Fruit fly (Drosophila melanogaster) whole organism, embryonic: Measurements from ENCODE around the gene Dpm1.
A peak's percentile ranks its signal among the peaks of the same experiment; 100 is the strongest.

ENCODE experiments used
- Awh ChIP-seq: fragments of 200-800 bp; sonication (Bioruptor generic); IDR thresholded peaks from 2 replicates; pipeline ENCODE4, ENCODE4 v1.3.6; 2022; ENCODE audit warnings: missing biosample characterization, missing genetic modification characterization
- CG10431 ChIP-seq: fragments of 200-800 bp; sonication (Bioruptor generic); optimal IDR thresholded peaks from 3 replicates; lab custom pipeline; 2018; ENCODE audit warnings: missing biosample characterization, mild to moderate bottlenecking, missing genetic modification characterization
- CG10979 ChIP-seq: fragments of 200-800 bp; sonication (Bioruptor generic); optimal IDR thresholded peaks from 2 replicates; lab custom pipeline; 2018; ENCODE audit warnings: missing biosample characterization, mild to moderate bottlenecking, missing genetic modification characterization, moderate library complexity
- CG12299 ChIP-seq: fragments of 200-800 bp; sonication (Bioruptor generic); optimal IDR thresholded peaks from 2 replicates; lab custom pipeline; 2018; ENCODE audit warnings: missing biosample characterization, mild to moderate bottlenecking, missing genetic modification characterization
- CG12659 ChIP-seq: fragments of 200-800 bp; sonication (Bioruptor generic); optimal IDR thresholded peaks from 3 replicates; lab custom pipeline; 2017; ENCODE audit warnings: mild to moderate bottlenecking, missing biosample characterization, missing genetic modification reagents, missing genetic modification characterization
- CG12769 ChIP-seq: fragments of 200-800 bp; sonication (Bioruptor generic); optimal IDR thresholded peaks from 2 replicates; lab custom pipeline; 2019; ENCODE audit warnings: missing biosample characterization, mild to moderate bottlenecking, missing genetic modification characterization, moderate library complexity
- CG15696 ChIP-seq: fragments of 200-800 bp; sonication (Bioruptor generic); optimal IDR thresholded peaks from 2 replicates; lab custom pipeline; 2019; ENCODE audit warnings: missing biosample characterization, mild to moderate bottlenecking, missing genetic modification characterization, moderate library complexity
- CG1602 ChIP-seq: fragments of 200-800 bp; sonication (Bioruptor generic); optimal IDR thresholded peaks from 3 replicates; lab custom pipeline; 2016; ENCODE audit warnings: missing biosample characterization, missing genetic modification characterization
- CG16863 ChIP-seq: fragments of 200-800 bp; sonication (Bioruptor generic); optimal IDR thresholded peaks from 3 replicates; lab custom pipeline; 2016; ENCODE audit warnings: missing biosample characterization, missing genetic modification characterization
- CG18011 ChIP-seq: fragments of 200-800 bp; sonication (Bioruptor generic); optimal IDR thresholded peaks from 2 replicates; lab custom pipeline; 2017; ENCODE audit warnings: missing biosample characterization, missing genetic modification characterization, mild to moderate bottlenecking, moderate library complexity, missing genotype
- CG18764 ChIP-seq: fragments of 200-800 bp; sonication (Bioruptor generic); optimal IDR thresholded peaks from 3 replicates; lab custom pipeline; 2016; ENCODE audit warnings: missing biosample characterization, missing genetic modification characterization
- CG2875 ChIP-seq: fragments of 200-800 bp; sonication (Bioruptor generic); optimal IDR thresholded peaks from 2 replicates; lab custom pipeline; 2017; ENCODE audit warnings: missing biosample characterization, mild to moderate bottlenecking, missing genetic modification characterization, missing genetic modification reagents
- CG33557 ChIP-seq: fragments of 200-800 bp; sonication (Bioruptor generic); optimal IDR thresholded peaks from 2 replicates; lab custom pipeline; 2019; ENCODE audit warnings: missing biosample characterization, mild to moderate bottlenecking, missing genetic modification characterization, moderate library complexity
- CG34224 ChIP-seq: fragments of 200-800 bp; sonication (Bioruptor generic); IDR thresholded peaks from 3 replicates; pipeline ENCODE4 v1.3.6; 2022; ENCODE audit warnings: missing biosample characterization, missing genetic modification characterization; ENCODE audit not compliant: partially characterized antibody
- CG4424 ChIP-seq: fragments of 200-800 bp; sonication (Bioruptor generic); optimal IDR thresholded peaks from 3 replicates; lab custom pipeline; 2016; ENCODE audit warnings: missing biosample characterization, missing genetic modification characterization
- CG7786 ChIP-seq: fragments of 200-800 bp; sonication (Bioruptor generic); optimal IDR thresholded peaks from 2 replicates; lab custom pipeline; 2016; ENCODE audit warnings: missing biosample characterization, missing genetic modification characterization
- CG7839 ChIP-seq: fragments of 200-800 bp; sonication (Bioruptor generic); optimal IDR thresholded peaks from 3 replicates; lab custom pipeline; 2018; ENCODE audit warnings: missing biosample characterization, mild to moderate bottlenecking, missing genetic modification characterization, moderate library complexity
- CG7928 ChIP-seq: fragments of 200-800 bp; sonication (Bioruptor generic); optimal IDR thresholded peaks from 2 replicates; lab custom pipeline; 2017; ENCODE audit warnings: missing biosample characterization, mild to moderate bottlenecking, missing genetic modification characterization
- CG7987 ChIP-seq: fragments of 200-800 bp; sonication (Bioruptor generic); optimal IDR thresholded peaks from 2 replicates; lab custom pipeline; 2018; ENCODE audit warnings: missing biosample characterization, mild to moderate bottlenecking, missing genetic modification characterization, moderate library complexity
- CG8089 ChIP-seq: fragments of 200-800 bp; sonication (Bioruptor generic); optimal IDR thresholded peaks from 3 replicates; lab custom pipeline; 2016; ENCODE audit warnings: missing biosample characterization, missing genetic modification characterization
- CTCF ChIP-seq: fragments of 200-800 bp; sonication (Bioruptor generic); optimal IDR thresholded peaks from 2 replicates; lab custom pipeline; 2017; ENCODE audit warnings: missing biosample characterization, mild to moderate bottlenecking, missing genetic modification characterization, moderate library complexity
- Chrac-16 ChIP-seq: fragments of 200-800 bp; sonication (Bioruptor generic); optimal IDR thresholded peaks from 3 replicates; lab custom pipeline; 2016; ENCODE audit warnings: missing biosample characterization, missing genetic modification characterization
- CoRest ChIP-seq: fragments of 200-800 bp; sonication (Bioruptor generic); optimal IDR thresholded peaks from 3 replicates; lab custom pipeline; 2018; ENCODE audit warnings: missing biosample characterization, mild to moderate bottlenecking, missing genetic modification characterization, moderate library complexity
- CrebB ChIP-seq: fragments of 200-800 bp; sonication (Bioruptor generic); optimal IDR thresholded peaks from 3 replicates; lab custom pipeline; 2018; ENCODE audit warnings: missing biosample characterization, mild to moderate bottlenecking, missing genetic modification characterization
- D19B ChIP-seq: fragments of 200-800 bp; sonication (Bioruptor generic); optimal IDR thresholded peaks from 2 replicates; lab custom pipeline; 2017; ENCODE audit warnings: missing biosample characterization, mild to moderate bottlenecking, missing genetic modification characterization
- Eip74EF ChIP-seq, 2 experiments: fragments of 200-800 bp in 1 of 2; fragments of >200 bp in 1 of 2; sonication (Bioruptor generic) in 1 of 2; optimal IDR thresholded peaks; 2 replicates each; lab custom pipeline; 2017 to 2019; ENCODE audit warnings: missing biosample characterization in 2 of 2, missing genetic modification characterization in 2 of 2, mild to moderate bottlenecking in 1 of 2, moderate library complexity in 1 of 2
- GATAe ChIP-seq: fragments of 200-800 bp; sonication (Bioruptor generic); conservative IDR thresholded peaks from 2 replicates; pipeline ENCODE4 v1.3.6; 2022; ENCODE audit warnings: missing biosample characterization, missing genetic modification characterization
- Max ChIP-seq: fragments of 200-800 bp; sonication (Bioruptor generic); optimal IDR thresholded peaks from 2 replicates; lab custom pipeline; 2016; ENCODE audit warnings: missing biosample characterization, mild to moderate bottlenecking, missing genetic modification characterization
- Mes4 ChIP-seq: fragments of 200-800 bp; sonication (Bioruptor generic); optimal IDR thresholded peaks from 2 replicates; lab custom pipeline; 2016; ENCODE audit warnings: missing biosample characterization, missing genetic modification characterization
- Poxn ChIP-seq: fragments of 200-800 bp; sonication (Bioruptor generic); IDR thresholded peaks from 2 replicates; pipeline ENCODE4 v1.3.6; 2022; ENCODE audit warnings: missing biosample characterization, missing genetic modification characterization
- Sin3A ChIP-seq: fragments of >200 bp; optimal IDR thresholded peaks from 2 replicates; lab custom pipeline; 2018
- Six4 ChIP-seq: fragments of 200-800 bp; sonication (Bioruptor generic); optimal IDR thresholded peaks from 2 replicates; lab custom pipeline; 2016; ENCODE audit warnings: missing biosample characterization, missing genetic modification characterization
- Taf1 ChIP-seq: fragments of 200-800 bp; sonication (Bioruptor generic); IDR thresholded peaks from 2 replicates; pipeline ENCODE4 v1.3.6; 2022; ENCODE audit warnings: missing biosample characterization, missing genetic modification characterization
- Trl ChIP-seq, 3 experiments: fragments of >200 bp in 2 of 3; fragments of 200-800 bp in 1 of 3; sonication (Bioruptor generic) in 1 of 3; optimal IDR thresholded peaks; 2 replicates in 1 of 3; 3 replicates in 2 of 3; lab custom pipeline; 2016 to 2017; ENCODE audit warnings: missing biosample characterization in 1 of 3, missing genetic modification characterization in 1 of 3
- ci ChIP-seq: fragments of 200-800 bp; sonication (Bioruptor generic); IDR thresholded peaks from 3 replicates; pipeline ENCODE4 v1.3.6; 2022; ENCODE audit warnings: missing biosample characterization, missing genetic modification characterization
- danr ChIP-seq: fragments of 200-800 bp; sonication (Bioruptor generic); IDR thresholded peaks from 2 replicates; pipeline ENCODE4 v1.3.6; 2022; ENCODE audit warnings: missing biosample characterization, missing genetic modification characterization
- en ChIP-seq: fragments of 200-800 bp; sonication (Bioruptor generic); optimal IDR thresholded peaks from 2 replicates; lab custom pipeline; 2016; ENCODE audit warnings: missing biosample characterization, missing genetic modification characterization
- ewg ChIP-seq: fragments of 200-800 bp; sonication (Bioruptor generic); optimal IDR thresholded peaks from 3 replicates; lab custom pipeline; 2017; ENCODE audit warnings: mild to moderate bottlenecking, missing biosample characterization, missing genetic modification reagents, missing genetic modification characterization
- gem ChIP-seq: fragments of 200-800 bp; sonication (Bioruptor generic); optimal IDR thresholded peaks from 2 replicates; lab custom pipeline; 2019; ENCODE audit warnings: missing biosample characterization, mild to moderate bottlenecking, missing genetic modification characterization, moderate library complexity
- lov ChIP-seq, 2 experiments: fragments of 200-800 bp in 1 of 2; fragments of >200 bp in 1 of 2; sonication (Bioruptor generic) in 1 of 2; IDR thresholded peaks in 1 of 2; optimal IDR thresholded peaks in 1 of 2; 2 replicates in 1 of 2; 3 replicates in 1 of 2; pipeline versions ENCODE4 v1.3.6 to Lab custom; 2017 to 2022; ENCODE audit warnings: missing biosample characterization in 1 of 2, missing genetic modification characterization in 1 of 2
- nerfin-2 ChIP-seq: fragments of 200-800 bp; sonication (Bioruptor generic); IDR thresholded peaks from 2 replicates; pipeline ENCODE4 v1.3.6; 2022; ENCODE audit warnings: missing biosample characterization, missing genetic modification characterization; ENCODE audit not compliant: partially characterized antibody
- peb ChIP-seq: fragments of 200-800 bp; sonication (Bioruptor generic); IDR thresholded peaks from 2 replicates; pipeline ENCODE4 v1.3.6; 2022; ENCODE audit warnings: missing biosample characterization, missing genetic modification characterization
- pros ChIP-seq: fragments of 200-800 bp; sonication (Bioruptor generic); optimal IDR thresholded peaks from 3 replicates; lab custom pipeline; 2019; ENCODE audit warnings: missing biosample characterization, mild to moderate bottlenecking, missing genetic modification characterization, moderate library complexity
- ro ChIP-seq: fragments of 200-800 bp; sonication (Bioruptor generic); IDR thresholded peaks from 2 replicates; pipeline ENCODE4 v1.3.6; 2022; ENCODE audit warnings: missing biosample characterization, missing genetic modification characterization
- sug ChIP-seq: fragments of 200-800 bp; optimal IDR thresholded peaks from 2 replicates; lab custom pipeline; 2019; ENCODE audit warnings: missing biosample characterization, mild to moderate bottlenecking, missing genetic modification characterization, moderate library complexity
- toy ChIP-seq: fragments of 200-800 bp; sonication (Bioruptor generic); IDR thresholded peaks from 2 replicates; pipeline ENCODE4 v1.3.6; 2022; ENCODE audit warnings: missing biosample characterization, missing genetic modification characterization
- vnd ChIP-seq: fragments of 200-800 bp; sonication (Bioruptor generic); IDR thresholded peaks from 3 replicates; pipeline ENCODE4 v1.3.6; 2022; ENCODE audit warnings: missing biosample characterization, missing genetic modification characterization; ENCODE audit not compliant: partially characterized antibody
- wek ChIP-seq: fragments of 200-800 bp; sonication (Bioruptor generic); optimal IDR thresholded peaks from 3 replicates; lab custom pipeline; 2018; ENCODE audit warnings: missing biosample characterization, mild to moderate bottlenecking, missing genetic modification characterization, moderate library complexity

Gene Dpm1

dm6 chr2L:19546869-19547710 lies 20.9 kb upstream of the Dpm1 start, which contains the start of gene CG10337 (continued):
- TF ChIP-seq CG12659 (GFP tag; lab: Kevin White, UChicago) (peak; percentile 68), peb (GFP tag; lab: Robert Waterston, UW) (no peak), CG7786 (GFP tag; lab: Kevin White, UChicago) (peak; percentile 44), Sin3A (lab: Kevin White, UChicago) (no peak), CG2875 (peak; percentile 22), CG4424 (GFP tag; lab: Kevin White, UChicago) (peak; percentile 9), nerfin-2 (no peak), CTCF (GFP tag; lab: Kevin White, UChicago) (no peak), CoRest (tag; lab: Kevin White, UChicago) (peak; percentile 47), Mes4 (no peak), Eip74EF (GFP tag; optimal IDR thresholded peaks at IDR 0.05; lab: Kevin White, UChicago) (peak in 1 of 2 experiments; percentile 27), ewg (GFP tag; lab: Kevin White, UChicago) (peak; percentile 5), Taf1 (no peak), danr (GFP tag; lab: Robert Waterston, UW) (no peak), toy (GFP tag; lab: Robert Waterston, UW) (no peak), Poxn (no peak), CG18011 (GFP tag; lab: Kevin White, UChicago) (peak; percentile 23), Awh (GFP tag; lab: Robert Waterston, UW) (no peak), Six4 (GFP tag; lab: Kevin White, UChicago) (peak; percentile 18), sug (tag; lab: Kevin White, UChicago) (peak; percentile 79), CG10979 (tag; lab: Kevin White, UChicago) (peak; percentile 29), CG33557 (no peak), wek (GFP tag; lab: Kevin White, UChicago) (no peak), CrebB (tag; lab: Kevin White, UChicago) (peak; percentile 45), CG12769 (tag; lab: Kevin White, UChicago) (peak; percentile 60), vnd (GFP tag; lab: Robert Waterston, UW) (no peak), GATAe (GFP tag; lab: Robert Waterston, UW) (no peak), Chrac-16 (GFP tag; lab: Kevin White, UChicago) (no peak), ci (GFP tag; lab: Robert Waterston, UW) (no peak; the same call in 2 of the 3 replicates), D19B (GFP tag; lab: Kevin White, UChicago) (peak; percentile 36), CG7839 (tag; lab: Kevin White, UChicago) (peak; percentile 40), CG7928 (GFP tag; lab: Kevin White, UChicago) (no peak), en (no peak), gem (tag; lab: Kevin White, UChicago) (peak; percentile 70), pros (no peak), CG18764 (GFP tag; lab: Kevin White, UChicago) (no peak), CG1602 (peak; percentile 6), CG16863 (GFP tag; lab: Kevin White, UChicago) (no peak), Trl (optimal IDR thresholded peaks at IDR 0.05; lab: Kevin White, UChicago) (peak in 1 of 2 experiments; percentile 1), Trl (GFP tag; optimal IDR thresholded peaks at IDR 0.05; lab: Kevin White, UChicago) (no peak), CG10431 (GFP tag; lab: Kevin White, UChicago) (peak; percentile 19), CG8089 (GFP tag; lab: Kevin White, UChicago) (no peak), CG7987 (GFP tag; lab: Kevin White, UChicago) (peak; percentile 60), ro (no peak), CG12299 (tag; lab: Kevin White, UChicago) (peak; percentile 57), CG15696 (tag; lab: Kevin White, UChicago) (peak; percentile 19), Max (GFP tag; lab: Kevin White, UChicago) (no peak), lov (optimal IDR thresholded peaks at IDR 0.05; lab: Kevin White, UChicago) (no peak), lov (GFP tag; IDR thresholded peaks at IDR 0.05; lab: Robert Waterston, UW) (no peak), CG34224 (GFP tag; lab: Robert Waterston, UW) (0 out of 3 replicates have a peak, but pooled peaks have one; percentile 25)
